Worm (Caenorhabditis elegans) whole organism, L3 larva: ENCODE data around the gene F53C3.4.

Experiments used
- R02D3.7 ChIP-seq: fragments of 150-350 bp; optimal IDR thresholded peaks from 2 replicates; lab custom pipeline; 2014; ENCODE audit warnings: missing biosample characterization, missing genetic modification characterization
- aly-2 ChIP-seq: fragments of 150-350 bp; optimal IDR thresholded peaks from 2 replicates; lab custom pipeline; 2014; ENCODE audit warnings: missing biosample characterization, missing genetic modification characterization
- egl-27 ChIP-seq: sonication (generic microtip); optimal IDR thresholded peaks from 4 replicates; lab custom pipeline; 2017; ENCODE audit warnings: missing biosample characterization, missing genetic modification reagents, missing genetic modification characterization
- elt-2 ChIP-seq: sonication (generic microtip); optimal IDR thresholded peaks from 2 replicates; lab custom pipeline; 2016; ENCODE audit warnings: missing genetic modification reagents, mild to moderate bottlenecking, missing genetic modification characterization, missing compliant biosample characterization
- elt-3 ChIP-seq, 3 experiments: fragments of 150-350 bp in 1 of 3; sonication (generic microtip) in 2 of 3; optimal IDR thresholded peaks; 2 replicates in 2 of 3; 4 replicates in 1 of 3; lab custom pipeline; 2014 to 2017; ENCODE audit warnings: missing biosample characterization in 3 of 3, missing genetic modification characterization in 3 of 3
- fkh-2 ChIP-seq: fragments of 150-350 bp; optimal IDR thresholded peaks from 2 replicates; lab custom pipeline; 2014; ENCODE audit warnings: missing biosample characterization, missing genetic modification reagents, missing genetic modification characterization
- lin-15B ChIP-seq: fragments of 150-350 bp; optimal IDR thresholded peaks from 2 replicates; lab custom pipeline; 2014; ENCODE audit warnings: missing biosample characterization, missing genetic modification characterization
- nhr-11 ChIP-seq: fragments of 150-350 bp; optimal IDR thresholded peaks from 2 replicates; lab custom pipeline; 2014; ENCODE audit warnings: missing biosample characterization, missing genetic modification characterization
- nhr-12 ChIP-seq: fragments of 150-350 bp; optimal IDR thresholded peaks from 2 replicates; lab custom pipeline; 2014; ENCODE audit warnings: missing biosample characterization, missing genetic modification characterization
- nhr-25 ChIP-seq: sonication (generic microtip); optimal IDR thresholded peaks from 2 replicates; lab custom pipeline; 2017; ENCODE audit warnings: missing biosample characterization, missing genetic modification characterization
- nhr-76 ChIP-seq: fragments of 150-350 bp; sonication (generic microtip); optimal IDR thresholded peaks from 5 replicates; lab custom pipeline; 2014; ENCODE audit warnings: missing biosample characterization, missing genetic modification characterization
- nhr-77 ChIP-seq: fragments of 150-350 bp; optimal IDR thresholded peaks from 2 replicates; lab custom pipeline; 2014; ENCODE audit warnings: missing biosample characterization, missing genetic modification characterization
- unc-39 ChIP-seq: sonication (generic microtip); optimal IDR thresholded peaks from 4 replicates; lab custom pipeline; 2017; ENCODE audit warnings: missing biosample characterization, missing genetic modification characterization
- zag-1 ChIP-seq: fragments of 150-350 bp; optimal IDR thresholded peaks from 2 replicates; lab custom pipeline; 2014; ENCODE audit warnings: missing biosample characterization, missing genetic modification characterization

- TF ChIP-seq unc-39 (tag; lab: Kevin White, UChicago): no peak
- no peak for TF ChIP-seq nhr-77 (tag; lab: Kevin White, UChicago)
- no peak for TF ChIP-seq fkh-2 (tag; lab: Kevin White, UChicago)
- no peak for TF ChIP-seq aly-2 (tag; lab: Kevin White, UChicago)
- TF ChIP-seq lin-15B (tag; lab: Kevin White, UChicago): no peak
- no peak for TF ChIP-seq elt-2 (tag; lab: Kevin White, UChicago)
- no peak for TF ChIP-seq zag-1 (tag; lab: Kevin White, UChicago)
- TF ChIP-seq R02D3.7: no peak
- no peak for TF ChIP-seq nhr-11
- no peak for TF ChIP-seq nhr-12 (tag; lab: Kevin White, UChicago)
- no peak for TF ChIP-seq nhr-25 (tag; lab: Kevin White, UChicago)
- no peak for TF ChIP-seq elt-3 (tag; optimal IDR thresholded peaks at IDR 0.05; lab: Kevin White, UChicago)
- no peak for TF ChIP-seq egl-27 (tag; lab: Kevin White, UChicago)
- no peak for TF ChIP-seq nhr-76 (tag; lab: Kevin White, UChicago)
Measured at ce11 chrII:3952368-3952767, 51.2 kb downstream of the F53C3.4 start.
